Fruit fly (Drosophila melanogaster) whole organism, embryonic: Measurements from ENCODE around the gene CG5355.

Experiments
- Ada2b ChIP-seq: fragments of 200-800 bp; sonication (Bioruptor generic); IDR thresholded peaks from 2 replicates; pipeline ENCODE4 v1.3.6; 2022; ENCODE audit warnings: missing biosample characterization, missing genetic modification characterization
- Antp ChIP-seq: fragments of 200-800 bp; sonication (Bioruptor generic); optimal IDR thresholded peaks from 3 replicates; lab custom pipeline; 2016; ENCODE audit warnings: missing biosample characterization, missing genetic modification characterization
- Atf-2 ChIP-seq: fragments of 200-800 bp; sonication (Bioruptor generic); optimal IDR thresholded peaks from 2 replicates; lab custom pipeline; 2016; ENCODE audit warnings: missing biosample characterization, missing genetic modification characterization
- BEAF-32 ChIP-seq: fragments of 200-800 bp; sonication (Bioruptor generic); optimal IDR thresholded peaks from 3 replicates; lab custom pipeline; 2017; ENCODE audit warnings: missing biosample characterization, missing genetic modification characterization, mild to moderate bottlenecking, moderate library complexity, missing genetic modification reagents
- C15 ChIP-seq: fragments of 200-800 bp; sonication (Bioruptor generic); IDR thresholded peaks from 3 replicates; pipeline ENCODE4 v1.3.6; 2022; ENCODE audit warnings: missing biosample characterization, missing genetic modification characterization
- CG11695 ChIP-seq: fragments of 200-800 bp; sonication (Bioruptor generic); IDR thresholded peaks from 3 replicates; pipeline ENCODE4 v1.3.6; 2022; ENCODE audit warnings: missing biosample characterization, missing genetic modification characterization
- CG12391 ChIP-seq: fragments of 200-800 bp; sonication (Bioruptor generic); optimal IDR thresholded peaks from 3 replicates; lab custom pipeline; 2018; ENCODE audit warnings: missing biosample characterization, mild to moderate bottlenecking, missing genetic modification characterization, moderate library complexity
- CG12659 ChIP-seq: fragments of 200-800 bp; sonication (Bioruptor generic); optimal IDR thresholded peaks from 3 replicates; lab custom pipeline; 2017; ENCODE audit warnings: mild to moderate bottlenecking, missing biosample characterization, missing genetic modification reagents, missing genetic modification characterization
- CG13424 ChIP-seq: fragments of 200-800 bp; sonication (Bioruptor generic); optimal IDR thresholded peaks from 2 replicates; lab custom pipeline; 2019; ENCODE audit warnings: missing biosample characterization, mild to moderate bottlenecking, missing genetic modification characterization, moderate library complexity
- CG13775 ChIP-seq: fragments of 200-800 bp; sonication (Bioruptor generic); optimal IDR thresholded peaks from 3 replicates; lab custom pipeline; 2017; ENCODE audit warnings: missing biosample characterization, mild to moderate bottlenecking, missing genetic modification characterization
- CG14014 ChIP-seq: fragments of 200-800 bp; sonication (Bioruptor generic); IDR thresholded peaks from 2 replicates; pipeline ENCODE4 v1.3.6; 2022; ENCODE audit warnings: missing biosample characterization, missing genetic modification characterization
- CG15011 ChIP-seq: fragments of 200-800 bp; sonication (Bioruptor generic); optimal IDR thresholded peaks from 3 replicates; lab custom pipeline; 2018; ENCODE audit warnings: missing biosample characterization, mild to moderate bottlenecking, missing genetic modification characterization
- CG17328 ChIP-seq: fragments of 200-800 bp; sonication (Bioruptor generic); IDR thresholded peaks from 2 replicates; pipeline ENCODE4 v1.3.6; 2022; ENCODE audit warnings: missing biosample characterization, missing genetic modification characterization
- CG17361 ChIP-seq: fragments of 200-800 bp; sonication (Bioruptor generic); IDR thresholded peaks from 3 replicates; pipeline ENCODE4 v1.3.6; 2022; ENCODE audit warnings: missing biosample characterization, missing genetic modification characterization
- CG18619 ChIP-seq: fragments of 200-800 bp; sonication (Bioruptor generic); optimal IDR thresholded peaks from 3 replicates; lab custom pipeline; 2017; ENCODE audit warnings: missing biosample characterization, mild to moderate bottlenecking, missing genetic modification characterization
- CG31388 ChIP-seq: fragments of 200-800 bp; sonication (Bioruptor generic); optimal IDR thresholded peaks from 2 replicates; lab custom pipeline; 2016; ENCODE audit warnings: missing biosample characterization, missing genetic modification characterization
- CG31441 ChIP-seq: fragments of 200-800 bp; sonication (Bioruptor generic); IDR thresholded peaks from 2 replicates; pipeline ENCODE4 v1.3.6; 2022; ENCODE audit warnings: missing biosample characterization, missing genetic modification characterization
- CG34224 ChIP-seq: fragments of 200-800 bp; sonication (Bioruptor generic); IDR thresholded peaks from 3 replicates; pipeline ENCODE4 v1.3.6; 2022; ENCODE audit warnings: missing biosample characterization, missing genetic modification characterization; ENCODE audit not compliant: partially characterized antibody
- CG4282 ChIP-seq: fragments of 200-800 bp; sonication (Bioruptor generic); optimal IDR thresholded peaks from 2 replicates; lab custom pipeline; 2016; ENCODE audit warnings: missing biosample characterization, missing genetic modification characterization
- CG6689 ChIP-seq: fragments of 200-800 bp; sonication (Bioruptor generic); IDR thresholded peaks from 2 replicates; pipeline ENCODE4 v1.3.6; 2022; ENCODE audit warnings: missing biosample characterization, missing genetic modification characterization
- CG6765 ChIP-seq: fragments of 200-800 bp; sonication (Bioruptor generic); optimal IDR thresholded peaks from 3 replicates; lab custom pipeline; 2017; ENCODE audit warnings: missing biosample characterization, mild to moderate bottlenecking, missing genetic modification characterization
- CG7357 ChIP-seq: fragments of 200-800 bp; sonication (Bioruptor generic); IDR thresholded peaks from 3 replicates; pipeline ENCODE4 v1.3.6; 2022; ENCODE audit warnings: missing biosample characterization, missing genetic modification characterization
- CG9437 ChIP-seq: fragments of 200-800 bp; sonication (Bioruptor generic); optimal IDR thresholded peaks from 2 replicates; lab custom pipeline; 2018; ENCODE audit warnings: missing biosample characterization, mild to moderate bottlenecking, missing genetic modification characterization
- CTCF ChIP-seq: fragments of 200-800 bp; sonication (Bioruptor generic); optimal IDR thresholded peaks from 2 replicates; lab custom pipeline; 2017; ENCODE audit warnings: missing biosample characterization, mild to moderate bottlenecking, missing genetic modification characterization, moderate library complexity
- D ChIP-seq, 2 experiments: fragments of 200-800 bp in 1 of 2; fragments of >200 bp in 1 of 2; sonication (Bioruptor generic) in 1 of 2; optimal IDR thresholded peaks; 2 replicates in 1 of 2; 3 replicates in 1 of 2; lab custom pipeline; 2017; ENCODE audit warnings: mild to moderate bottlenecking in 1 of 2, missing biosample characterization in 1 of 2, missing genetic modification characterization in 1 of 2, missing genetic modification reagents in 1 of 2
- NFAT ChIP-seq: fragments of 200-800 bp; sonication (Bioruptor generic); IDR thresholded peaks from 2 replicates; pipeline ENCODE4 v1.3.6; 2022; ENCODE audit warnings: missing biosample characterization, missing genetic modification characterization
- Nf-YB ChIP-seq: fragments of 200-800 bp; sonication (Bioruptor generic); optimal IDR thresholded peaks from 3 replicates; lab custom pipeline; 2019; ENCODE audit warnings: missing biosample characterization, mild to moderate bottlenecking, missing genetic modification characterization, moderate library complexity
- Nf-YC ChIP-seq: fragments of 200-800 bp; optimal IDR thresholded peaks from 3 replicates; lab custom pipeline; 2019; ENCODE audit warnings: missing biosample characterization, mild to moderate bottlenecking, missing genetic modification characterization, moderate library complexity
- Sin3A ChIP-seq: fragments of >200 bp; optimal IDR thresholded peaks from 2 replicates; lab custom pipeline; 2018
- Six4 ChIP-seq: fragments of 200-800 bp; sonication (Bioruptor generic); optimal IDR thresholded peaks from 2 replicates; lab custom pipeline; 2016; ENCODE audit warnings: missing biosample characterization, missing genetic modification characterization
- Ssrp ChIP-seq: fragments of 200-800 bp; sonication (Bioruptor generic); optimal IDR thresholded peaks from 2 replicates; lab custom pipeline; 2018; ENCODE audit warnings: missing biosample characterization, mild to moderate bottlenecking, missing genetic modification characterization, moderate library complexity
- Stat92E ChIP-seq, 3 experiments: fragments of >200 bp in 2 of 3; fragments of 200-800 bp in 1 of 3; sonication (Bioruptor generic) in 1 of 3; optimal IDR thresholded peaks; 2 replicates each; lab custom pipeline; 2017 to 2019; ENCODE audit warnings: missing biosample characterization in 3 of 3, missing genetic modification characterization in 3 of 3, mild to moderate bottlenecking in 1 of 3, moderate library complexity in 1 of 3
- TFAM ChIP-seq: fragments of 200-800 bp; sonication (Bioruptor generic); optimal IDR thresholded peaks from 2 replicates; lab custom pipeline; 2017; ENCODE audit warnings: missing biosample characterization, missing genetic modification characterization, inconsistent platforms
- Usf ChIP-seq: fragments of 200-800 bp; sonication (Bioruptor generic); optimal IDR thresholded peaks from 2 replicates; lab custom pipeline; 2017; ENCODE audit warnings: missing genotype, missing biosample characterization, missing genetic modification characterization
- ab ChIP-seq: fragments of 200-800 bp; sonication (Bioruptor generic); optimal IDR thresholded peaks from 2 replicates; lab custom pipeline; 2016; ENCODE audit warnings: missing biosample characterization, missing genetic modification characterization
- ac ChIP-seq: fragments of 200-800 bp; sonication (Bioruptor generic); optimal IDR thresholded peaks from 3 replicates; lab custom pipeline; 2017; ENCODE audit warnings: missing biosample characterization, mild to moderate bottlenecking, missing genetic modification characterization
- chm ChIP-seq: fragments of 200-800 bp; sonication (Bioruptor generic); IDR thresholded peaks from 2 replicates; pipeline ENCODE4 v1.3.6; 2022; ENCODE audit warnings: missing biosample characterization, missing genetic modification characterization
- dm ChIP-seq: fragments of 200-800 bp; sonication (Bioruptor generic); optimal IDR thresholded peaks from 3 replicates; lab custom pipeline; 2016; ENCODE audit warnings: missing biosample characterization, missing genetic modification characterization
- eve ChIP-seq, 2 experiments: fragments of >200 bp; optimal IDR thresholded peaks; 2 replicates each; lab custom pipeline; 2017; ENCODE audit warnings: missing biosample characterization in 2 of 2, missing genetic modification characterization in 2 of 2
- grn ChIP-seq: fragments of 200-800 bp; sonication (Bioruptor generic); optimal IDR thresholded peaks from 3 replicates; lab custom pipeline; 2017; ENCODE audit warnings: missing biosample characterization, missing genetic modification characterization
- gsb-n ChIP-seq: fragments of 200-800 bp; sonication (Bioruptor generic); optimal IDR thresholded peaks from 3 replicates; lab custom pipeline; 2018; ENCODE audit warnings: missing biosample characterization, mild to moderate bottlenecking, missing genetic modification characterization
- kay ChIP-seq: fragments of 200-800 bp; sonication (Bioruptor generic); optimal IDR thresholded peaks from 2 replicates; lab custom pipeline; 2016; ENCODE audit warnings: missing biosample characterization, missing genetic modification characterization
- mam ChIP-seq: fragments of 200-800 bp; sonication (Bioruptor generic); optimal IDR thresholded peaks from 3 replicates; lab custom pipeline; 2016; ENCODE audit warnings: missing biosample characterization, missing genetic modification characterization
- mirr ChIP-seq: fragments of 200-800 bp; sonication (Bioruptor generic); optimal IDR thresholded peaks from 3 replicates; lab custom pipeline; 2018; ENCODE audit warnings: missing biosample characterization, mild to moderate bottlenecking, missing genetic modification characterization
- nom ChIP-seq: fragments of 200-800 bp; sonication (Bioruptor generic); optimal IDR thresholded peaks from 2 replicates; lab custom pipeline; 2017; ENCODE audit warnings: missing biosample characterization, missing genetic modification characterization, mild to moderate bottlenecking, moderate library complexity, missing genetic modification reagents
- org-1 ChIP-seq: fragments of 200-800 bp; sonication (Bioruptor generic); optimal IDR thresholded peaks from 2 replicates; lab custom pipeline; 2017; ENCODE audit warnings: missing biosample characterization, missing genetic modification characterization
- p53 ChIP-seq: fragments of 200-800 bp; sonication (Bioruptor generic); optimal IDR thresholded peaks from 2 replicates; lab custom pipeline; 2016; ENCODE audit warnings: missing biosample characterization, missing genetic modification characterization
- peb ChIP-seq: fragments of 200-800 bp; sonication (Bioruptor generic); IDR thresholded peaks from 2 replicates; pipeline ENCODE4 v1.3.6; 2022; ENCODE audit warnings: missing biosample characterization, missing genetic modification characterization
- pnt ChIP-seq: fragments of 200-800 bp; sonication (Bioruptor generic); optimal IDR thresholded peaks from 3 replicates; lab custom pipeline; 2016; ENCODE audit warnings: missing biosample characterization, missing genetic modification characterization
- sqz ChIP-seq: fragments of 200-800 bp; sonication (Bioruptor generic); optimal IDR thresholded peaks from 3 replicates; lab custom pipeline; 2018; ENCODE audit warnings: missing biosample characterization, mild to moderate bottlenecking, missing genetic modification characterization
- sug ChIP-seq: fragments of 200-800 bp; optimal IDR thresholded peaks from 2 replicates; lab custom pipeline; 2019; ENCODE audit warnings: missing biosample characterization, mild to moderate bottlenecking, missing genetic modification characterization, moderate library complexity
- tgo ChIP-seq: fragments of 200-800 bp; sonication (Bioruptor generic); IDR thresholded peaks from 3 replicates; pipeline ENCODE4 v1.3.6; 2022; ENCODE audit warnings: missing biosample characterization, missing genetic modification characterization
- trh ChIP-seq: fragments of 200-800 bp; sonication (Bioruptor generic); optimal IDR thresholded peaks from 2 replicates; lab custom pipeline; 2016; ENCODE audit warnings: missing biosample characterization, missing genetic modification characterization

CG5355 gene

dm6 chr2L:10437317-10437716 is 24.1 kb upstream of the CG5355 start, which contains the start of gene STUB1 (continued):
- no peak for TF ChIP-seq CG18619 (GFP tag; lab: Kevin White, UChicago)
- TF ChIP-seq Antp (GFP tag; lab: Kevin White, UChicago) = peak; percentile 55
- TF ChIP-seq chm (GFP tag; lab: Robert Waterston, UW) = no peak
- no peak for TF ChIP-seq Atf-2 (GFP tag; lab: Kevin White, UChicago)
- no peak for TF ChIP-seq org-1 (GFP tag; lab: Kevin White, UChicago)
- no peak for TF ChIP-seq C15 (GFP tag; lab: Robert Waterston, UW)
- no peak for TF ChIP-seq grn
- no peak for TF ChIP-seq sqz (GFP tag; lab: Kevin White, UChicago)
- TF ChIP-seq Ada2b = no peak
- no peak for TF ChIP-seq CG31441 (GFP tag; lab: Robert Waterston, UW)
- TF ChIP-seq CG31388 (GFP tag; lab: Kevin White, UChicago) = no peak
- no peak for TF ChIP-seq CG13775 (GFP tag; lab: Kevin White, UChicago)
- no peak for TF ChIP-seq ab (GFP tag; lab: Kevin White, UChicago)
- TF ChIP-seq nom = no peak
- TF ChIP-seq Nf-YC = no peak
- no peak for TF ChIP-seq TFAM (GFP tag; lab: Kevin White, UChicago)
- TF ChIP-seq CG13424 (tag; lab: Kevin White, UChicago) = no peak
- TF ChIP-seq Six4 (GFP tag; lab: Kevin White, UChicago) = no peak
- TF ChIP-seq BEAF-32 = peak; percentile 94
- TF ChIP-seq CG11695 = no peak
- TF ChIP-seq Nf-YB (GFP tag; lab: Kevin White, UChicago) = no peak
- TF ChIP-seq trh (GFP tag; lab: Kevin White, UChicago) = no peak
- no peak for TF ChIP-seq CG17361 (GFP tag; lab: Robert Waterston, UW)
- no peak for TF ChIP-seq CG17328 (GFP tag; lab: Robert Waterston, UW)
- no peak for TF ChIP-seq CG15011 (GFP tag; lab: Kevin White, UChicago)
- no peak for TF ChIP-seq p53 (GFP tag; lab: Kevin White, UChicago)
- TF ChIP-seq kay (GFP tag; lab: Kevin White, UChicago) = no peak
- 0 out of 2 replicates have a peak, but pooled peaks have one; percentile 14 for TF ChIP-seq CG14014
- TF ChIP-seq mam (GFP tag; lab: Kevin White, UChicago) = peak; percentile 43
- TF ChIP-seq peb (GFP tag; lab: Robert Waterston, UW) = no peak
- no peak for TF ChIP-seq CTCF (GFP tag; lab: Kevin White, UChicago)
- TF ChIP-seq dm (GFP tag; lab: Kevin White, UChicago) = no peak
- no peak for TF ChIP-seq CG6765 (GFP tag; lab: Kevin White, UChicago)
- peak; percentile 66 for TF ChIP-seq CG12659 (GFP tag; lab: Kevin White, UChicago)
- TF ChIP-seq CG34224 (GFP tag; lab: Robert Waterston, UW) = peak; percentile 98
- no peak for TF ChIP-seq Ssrp (tag; lab: Kevin White, UChicago)
- TF ChIP-seq pnt (GFP tag; lab: Kevin White, UChicago) = no peak
- no peak for TF ChIP-seq eve (GFP tag; optimal IDR thresholded peaks at IDR 0.05; lab: Kevin White, UChicago)
- TF ChIP-seq D (optimal IDR thresholded peaks at IDR 0.05; lab: Kevin White, UChicago) = no peak
- TF ChIP-seq D (GFP tag; optimal IDR thresholded peaks at IDR 0.05; lab: Kevin White, UChicago) = no peak
- TF ChIP-seq CG12391 (tag; lab: Kevin White, UChicago) = no peak
- no peak for TF ChIP-seq gsb-n
- peak; percentile 7 for TF ChIP-seq Sin3A (lab: Kevin White, UChicago)
- no peak; the same call in 1 of the 2 replicates for TF ChIP-seq NFAT (GFP tag; lab: Robert Waterston, UW)
- no peak for TF ChIP-seq CG6689 (GFP tag; lab: Robert Waterston, UW)
- TF ChIP-seq CG4282 (GFP tag; lab: Kevin White, UChicago) = no peak
- TF ChIP-seq tgo = no peak
- no peak for TF ChIP-seq Usf (GFP tag; lab: Kevin White, UChicago)
- peak; percentile 35 for TF ChIP-seq sug (tag; lab: Kevin White, UChicago)
- TF ChIP-seq Stat92E (GFP tag; optimal IDR thresholded peaks at IDR 0.05; lab: Kevin White, UChicago) = no peak
- TF ChIP-seq ac (GFP tag; lab: Kevin White, UChicago) = no peak
- TF ChIP-seq CG9437 (GFP tag; lab: Kevin White, UChicago) = no peak
- TF ChIP-seq CG7357 = no peak
- no peak for TF ChIP-seq mirr (GFP tag; lab: Kevin White, UChicago)
